Fruit fly (Drosophila melanogaster): ENCODE data around the gene eag.
A peak's percentile ranks its signal among the peaks of the same experiment; 100 is the strongest.

eag gene

dm6 chrX:14909658-14910378 lies 45.5 kb upstream of the eag start, which contains the start of gene fiz (continued):
- no peak for TF ChIP-seq Max (GFP tag; optimal IDR thresholded peaks at IDR 0.05)
- peak; percentile 9 for TF ChIP-seq gem (tag; optimal IDR thresholded peaks at IDR 0.05)
- no peak for TF ChIP-seq CG18764 (GFP tag; optimal IDR thresholded peaks at IDR 0.05)
- no peak for TF ChIP-seq Adf1 (GFP tag; IDR thresholded peaks at IDR 0.05)
- peak; percentile 19; the same call in 1 of the 2 replicates for TF ChIP-seq CG32532 (GFP tag; IDR thresholded peaks at IDR 0.05)
- no peak for TF ChIP-seq jigr1 (GFP tag; IDR thresholded peaks at IDR 0.05)
- no peak for TF ChIP-seq nerfin-2 (GFP tag; IDR thresholded peaks at IDR 0.05; ENCODE audit: partially characterized antibody)
- TF ChIP-seq CTCF (GFP tag; optimal IDR thresholded peaks at IDR 0.05), result peak; percentile 88
- no peak for TF ChIP-seq CG31224 (GFP tag; IDR thresholded peaks at IDR 0.05)
- no peak for TF ChIP-seq Dek (tag; optimal IDR thresholded peaks at IDR 0.05)
- peak; percentile 24 for TF ChIP-seq sqz (GFP tag; optimal IDR thresholded peaks at IDR 0.05)
- no peak for TF ChIP-seq pzg (GFP tag; optimal IDR thresholded peaks at IDR 0.05)
- no peak for TF ChIP-seq Doc2 (GFP tag; IDR thresholded peaks at IDR 0.05)
- TF ChIP-seq chinmo (GFP tag; IDR thresholded peaks at IDR 0.05; ENCODE audit: partially characterized antibody), result 0 out of 4 replicates have a peak, but pooled peaks have one; percentile 40
- TF ChIP-seq CG11085 (GFP tag; IDR thresholded peaks at IDR 0.05), result no peak
- no peak for TF ChIP-seq her (GFP tag; optimal IDR thresholded peaks at IDR 0.05)
- peak; percentile 57 for TF ChIP-seq Med (GFP tag)
- no peak for TF ChIP-seq CG12942 (GFP tag; optimal IDR thresholded peaks at IDR 0.05)
- TF ChIP-seq CG11093 (GFP tag; IDR thresholded peaks at IDR 0.05), result no peak
- TF ChIP-seq chif (GFP tag; optimal IDR thresholded peaks at IDR 0.05), result no peak
- TF ChIP-seq trh (GFP tag; optimal IDR thresholded peaks at IDR 0.05), result no peak
- peak; percentile 9 for TF ChIP-seq sd (tag; optimal IDR thresholded peaks at IDR 0.05)
- no peak for TF ChIP-seq Spps (tag; optimal IDR thresholded peaks at IDR 0.05)
- peak; percentile 39 for TF ChIP-seq CG10274 (GFP tag; optimal IDR thresholded peaks at IDR 0.05)
- TF ChIP-seq crol (GFP tag; IDR thresholded peaks at IDR 0.05), result peak; percentile 10; the same call in 1 of the 2 replicates
- TF ChIP-seq al (GFP tag; IDR thresholded peaks at IDR 0.05), result no peak
- no peak for TF ChIP-seq Ada2b (GFP tag; IDR thresholded peaks at IDR 0.05)
- no peak for TF ChIP-seq ac (GFP tag; optimal IDR thresholded peaks at IDR 0.05)
- TF ChIP-seq cad (GFP tag; optimal IDR thresholded peaks at IDR 0.05), result no peak
- TF ChIP-seq Myb (GFP tag; optimal IDR thresholded peaks at IDR 0.05), result no peak

dm6 chrX:14910464-14911349 lies 44.6 kb upstream of the eag start, which contains the start of gene CG14406:
Gene CG14406 (minus strand): TSS chrX:14910845.
- TF ChIP-seq repo (GFP tag; optimal IDR thresholded peaks at IDR 0.05) (no peak), Gsc (GFP tag; IDR thresholded peaks at IDR 0.05) (no peak), CG6175 (GFP tag; IDR thresholded peaks at IDR 0.05) (no peak), Oaz (GFP tag; IDR thresholded peaks at IDR 0.05) (no peak), eyg (GFP tag; optimal IDR thresholded peaks at IDR 0.05) (no peak), CG14965 (GFP tag; optimal IDR thresholded peaks at IDR 0.05; ENCODE audit: borderline replicate concordance) (peak; percentile 84), CG5953 (GFP tag; IDR thresholded peaks at IDR 0.05) (0 out of 2 replicates have a peak, but pooled peaks have one; percentile 34), Dad (GFP tag; optimal IDR thresholded peaks at IDR 0.05) (no peak), CG8765 (GFP tag; IDR thresholded peaks at IDR 0.05) (no peak), CG34224 (GFP tag; IDR thresholded peaks at IDR 0.05; ENCODE audit: partially characterized antibody) (no peak), Jarid2 (GFP tag; optimal IDR thresholded peaks at IDR 0.05) (no peak), row (GFP tag; IDR thresholded peaks at IDR 0.05) (no peak), BEAF-32 (GFP tag; optimal IDR thresholded peaks at IDR 0.05) (no peak), odd (GFP tag; optimal IDR thresholded peaks at IDR 0.05) (no peak), ATbp (GFP tag; optimal IDR thresholded peaks at IDR 0.05) (no peak), CG14050 (GFP tag; IDR thresholded peaks at IDR 0.05) (no peak), zf30C (GFP tag; optimal IDR thresholded peaks at IDR 0.05) (no peak), Usf (GFP tag; optimal IDR thresholded peaks at IDR 0.05) (no peak), CG5245 (GFP tag; optimal IDR thresholded peaks at IDR 0.05) (no peak), CTCF (GFP tag; optimal IDR thresholded peaks at IDR 0.05) (peak; percentile 81), CG14710 (tag; optimal IDR thresholded peaks at IDR 0.05) (no peak)
